Fruit fly (Drosophila melanogaster): ENCODE measurements around the gene Kap-alpha3.

Kap-alpha3 gene

dm6 chr3R:9625443-9625842 lies 47.9 kb upstream of the Kap-alpha3 start (continued):
- TF ChIP-seq ttk (GFP tag; IDR thresholded peaks at IDR 0.05) (no peak), Med (GFP tag) (peak; percentile 4), kni (GFP tag; optimal IDR thresholded peaks at IDR 0.05) (peak; percentile 26), CG8478 (optimal IDR thresholded peaks at IDR 0.05) (peak; percentile 51), CG2678 (tag; optimal IDR thresholded peaks at IDR 0.05) (no peak)

- TF ChIP-seq Stat92E (GFP tag; optimal IDR thresholded peaks at IDR 0.05) (no peak), CG7987 (GFP tag; optimal IDR thresholded peaks at IDR 0.05) (no peak), dati (GFP tag; IDR thresholded peaks at IDR 0.05) (no peak), sug (tag; optimal IDR thresholded peaks at IDR 0.05) (peak; percentile 56), CG12071 (GFP tag; optimal IDR thresholded peaks at IDR 0.05) (peak; percentile 6), cwo (GFP tag; optimal IDR thresholded peaks at IDR 0.05) (peak; percentile 11), CG2678 (tag; optimal IDR thresholded peaks at IDR 0.05) (peak; percentile 6), CG13296 (GFP tag; optimal IDR thresholded peaks at IDR 0.05) (peak; percentile 43), Nf-YC (tag; optimal IDR thresholded peaks at IDR 0.05) (peak; percentile 23), D (optimal IDR thresholded peaks at IDR 0.05) (no peak), D (GFP tag; optimal IDR thresholded peaks at IDR 0.05) (no peak), CG9797 (GFP tag; optimal IDR thresholded peaks at IDR 0.05) (no peak), MTF-1 (GFP tag; optimal IDR thresholded peaks at IDR 0.05; ENCODE audit: borderline replicate concordance) (no peak), cad (GFP tag; optimal IDR thresholded peaks at IDR 0.05) (no peak), pfk (GFP tag; optimal IDR thresholded peaks at IDR 0.05) (no peak), chinmo (GFP tag; IDR thresholded peaks at IDR 0.05; ENCODE audit: partially characterized antibody) (0 out of 4 replicates have a peak, but pooled peaks have one; percentile 45), mirr (GFP tag; optimal IDR thresholded peaks at IDR 0.05) (peak; percentile 1), CG9609 (GFP tag; optimal IDR thresholded peaks at IDR 0.05) (no peak), Rfx (GFP tag; IDR thresholded peaks at IDR 0.05) (no peak), CG34376 (GFP tag; optimal IDR thresholded peaks at IDR 0.05) (peak; percentile 15), en (GFP tag; optimal IDR thresholded peaks at IDR 0.05) (no peak), exex (tag; optimal IDR thresholded peaks at IDR 0.05) (peak; percentile 89)
These were observed 42.7 kb upstream of the Kap-alpha3 start for dm6 chr3R:9620278-9620677.

dm6 chr3R:9618331-9618730 lies 40.8 kb upstream of the Kap-alpha3 start:
- peak; percentile 42 for TF ChIP-seq run (tag; optimal IDR thresholded peaks at IDR 0.05)
- TF ChIP-seq CrebB (tag; optimal IDR thresholded peaks at IDR 0.05) = peak; percentile 57
- peak; percentile 42 for TF ChIP-seq tio (GFP tag; optimal IDR thresholded peaks at IDR 0.05)
- no peak for TF ChIP-seq Dip2 (GFP tag; IDR thresholded peaks at IDR 0.05)
- peak; percentile 71 for TF ChIP-seq ap (GFP tag; IDR thresholded peaks at IDR 0.05)
- TF ChIP-seq CG2199 (GFP tag; IDR thresholded peaks at IDR 0.05) = 0 out of 3 replicates have a peak, but pooled peaks have one; percentile 42
- peak; percentile 28 for TF ChIP-seq Dek (tag; optimal IDR thresholded peaks at IDR 0.05)
- TF ChIP-seq br (optimal IDR thresholded peaks at IDR 0.05) = no peak
- TF ChIP-seq CG2202 (tag; optimal IDR thresholded peaks at IDR 0.05) = peak; percentile 45
- TF ChIP-seq cg (GFP tag; optimal IDR thresholded peaks at IDR 0.05) = no peak
- TF ChIP-seq abd-A (tag; optimal IDR thresholded peaks at IDR 0.05) = no peak
- TF ChIP-seq CG15696 (tag; optimal IDR thresholded peaks at IDR 0.05) = peak; percentile 54
- TF ChIP-seq CG4360 (GFP tag; IDR thresholded peaks at IDR 0.05) = peak; percentile 56; the same call in 1 of the 2 replicates
- TF ChIP-seq repo (GFP tag; optimal IDR thresholded peaks at IDR 0.05) = peak; percentile 74
- peak; percentile 24 for TF ChIP-seq Neu2 (GFP tag; optimal IDR thresholded peaks at IDR 0.05; ENCODE audit: borderline replicate concordance)
- TF ChIP-seq CG7357 (GFP tag; IDR thresholded peaks at IDR 0.05) = peak; percentile 57; the same call in 1 of the 3 replicates
- TF ChIP-seq CG43689 (GFP tag; IDR thresholded peaks at IDR 0.05) = 0 out of 2 replicates have a peak, but pooled peaks have one; percentile 21
- TF ChIP-seq CG33557 (GFP tag; optimal IDR thresholded peaks at IDR 0.05) = peak; percentile 19
- TF ChIP-seq Abd-B (GFP tag; optimal IDR thresholded peaks at IDR 0.05) = peak; percentile 66
- TF ChIP-seq Nf-YB (GFP tag; optimal IDR thresholded peaks at IDR 0.05) = peak; percentile 44
- no peak for TF ChIP-seq CG8478 (optimal IDR thresholded peaks at IDR 0.05)
- TF ChIP-seq CG31441 (GFP tag; IDR thresholded peaks at IDR 0.05) = peak; percentile 77
- no peak for TF ChIP-seq CG3838 (GFP tag; optimal IDR thresholded peaks at IDR 0.05)
- peak; percentile 70 for TF ChIP-seq PHDP (tag; optimal IDR thresholded peaks at IDR 0.05)

Data from whole organism, embryonic.